Worm (Caenorhabditis elegans): Measurements from ENCODE around the gene dur-1.

dur-1 gene

ce11 chrIV:9928180-9928896, at the start of gene dur-1:
Gene dur-1 (minus strand): TSS chrIV:9928230.
- TF ChIP-seq flt-1 (GFP tag; IDR thresholded peaks at IDR 0.05) (no peak), T22C8.4 (GFP tag; IDR thresholded peaks at IDR 0.05) (no peak), tab-1 (GFP tag; IDR thresholded peaks at IDR 0.05) (no peak), med-1 (GFP tag; optimal IDR thresholded peaks at IDR 0.05; ENCODE audit: insufficient read depth) (no peak), ztf-23 (GFP tag; IDR thresholded peaks at IDR 0.05) (no peak), cog-1 (tag; optimal IDR thresholded peaks at IDR 0.05) (no peak), klf-2 (GFP tag; conservative IDR thresholded peaks at IDR 0.05) (no peak), ref-1 (GFP tag; conservative IDR thresholded peaks at IDR 0.05) (no peak), ztf-29 (GFP tag; IDR thresholded peaks at IDR 0.05) (no peak)

ce11 chrIV:9977602-9978172, 49.7 kb upstream of the dur-1 start, which contains the start of gene dhp-2:
Gene dhp-2 (plus strand): TSS chrIV:9978122.
- no peak for TF ChIP-seq T22C8.4 (GFP tag; IDR thresholded peaks at IDR 0.05)
- TF ChIP-seq klf-2 (GFP tag; conservative IDR thresholded peaks at IDR 0.05), result no peak
- TF ChIP-seq cog-1 (tag; optimal IDR thresholded peaks at IDR 0.05), result no peak
- TF ChIP-seq ref-1 (GFP tag; conservative IDR thresholded peaks at IDR 0.05), result no peak
- no peak for TF ChIP-seq flt-1 (GFP tag; IDR thresholded peaks at IDR 0.05)
- TF ChIP-seq tab-1 (GFP tag; IDR thresholded peaks at IDR 0.05), result no peak
- no peak for TF ChIP-seq ztf-29 (GFP tag; IDR thresholded peaks at IDR 0.05)
- TF ChIP-seq med-1 (GFP tag; optimal IDR thresholded peaks at IDR 0.05; ENCODE audit: insufficient read depth), result no peak
- TF ChIP-seq ztf-23 (GFP tag; IDR thresholded peaks at IDR 0.05), result no peak

- no peak for TF ChIP-seq ref-1 (GFP tag; conservative IDR thresholded peaks at IDR 0.05)
- no peak for TF ChIP-seq ztf-29 (GFP tag; IDR thresholded peaks at IDR 0.05)
- no peak for TF ChIP-seq ztf-23 (GFP tag; IDR thresholded peaks at IDR 0.05)
- no peak for TF ChIP-seq med-1 (GFP tag; optimal IDR thresholded peaks at IDR 0.05; ENCODE audit: insufficient read depth)
- TF ChIP-seq klf-2 (GFP tag; conservative IDR thresholded peaks at IDR 0.05), result no peak
- TF ChIP-seq flt-1 (GFP tag; IDR thresholded peaks at IDR 0.05), result no peak
- no peak for TF ChIP-seq cog-1 (tag; optimal IDR thresholded peaks at IDR 0.05)
- no peak for TF ChIP-seq T22C8.4 (GFP tag; IDR thresholded peaks at IDR 0.05)
- no peak for TF ChIP-seq tab-1 (GFP tag; IDR thresholded peaks at IDR 0.05)
Measured at ce11 chrIV:9976284-9976683, 48.3 kb upstream of the dur-1 start, which contains the start of gene C47E12.14. Gene C47E12.14 (minus strand): TSS chrIV:9976384.

ce11 chrIV:9974392-9974791, 46.4 kb upstream of the dur-1 start, which contains the start of gene C47E12.9:
Gene C47E12.9 (plus strand): TSS chrIV:9974692.
- no peak for TF ChIP-seq ref-1 (GFP tag; conservative IDR thresholded peaks at IDR 0.05)
- TF ChIP-seq klf-2 (GFP tag; conservative IDR thresholded peaks at IDR 0.05), result no peak
- TF ChIP-seq ztf-23 (GFP tag; IDR thresholded peaks at IDR 0.05), result no peak
- no peak for TF ChIP-seq cog-1 (tag; optimal IDR thresholded peaks at IDR 0.05)
- no peak for TF ChIP-seq T22C8.4 (GFP tag; IDR thresholded peaks at IDR 0.05)
- TF ChIP-seq med-1 (GFP tag; optimal IDR thresholded peaks at IDR 0.05; ENCODE audit: insufficient read depth), result no peak
- TF ChIP-seq tab-1 (GFP tag; IDR thresholded peaks at IDR 0.05), result no peak
- no peak for TF ChIP-seq ztf-29 (GFP tag; IDR thresholded peaks at IDR 0.05)

ce11 chrIV:9972629-9973028, 44.6 kb upstream of the dur-1 start, which contains the start of the genes C47E12.12 and C47E12.10:
Gene C47E12.12 (minus strand): TSS chrIV:9972729.
Gene C47E12.10 (plus strand): TSS chrIV:9972800.
- TF ChIP-seq cog-1 (tag; optimal IDR thresholded peaks at IDR 0.05), result no peak
- no peak for TF ChIP-seq flt-1 (GFP tag; IDR thresholded peaks at IDR 0.05)
- no peak for TF ChIP-seq ref-1 (GFP tag; conservative IDR thresholded peaks at IDR 0.05)
- no peak for TF ChIP-seq ztf-23 (GFP tag; IDR thresholded peaks at IDR 0.05)
- no peak for TF ChIP-seq med-1 (GFP tag; optimal IDR thresholded peaks at IDR 0.05; ENCODE audit: insufficient read depth)
- no peak for TF ChIP-seq T22C8.4 (GFP tag; IDR thresholded peaks at IDR 0.05)
- TF ChIP-seq klf-2 (GFP tag; conservative IDR thresholded peaks at IDR 0.05), result no peak
- TF ChIP-seq ztf-29 (GFP tag; IDR thresholded peaks at IDR 0.05), result no peak
- no peak for TF ChIP-seq tab-1 (GFP tag; IDR thresholded peaks at IDR 0.05)

ce11 chrIV:9969081-9969480, 41.1 kb upstream of the dur-1 start, which contains the start of the genes kin-5 and C47E12.11:
Gene kin-5 (minus strand): TSS chrIV:9969181.
Gene C47E12.11 (plus strand): TSS chrIV:9969400.
- no peak for TF ChIP-seq ref-1 (GFP tag; conservative IDR thresholded peaks at IDR 0.05)
- TF ChIP-seq med-1 (GFP tag; optimal IDR thresholded peaks at IDR 0.05; ENCODE audit: insufficient read depth), result no peak
- TF ChIP-seq ztf-23 (GFP tag; IDR thresholded peaks at IDR 0.05), result no peak
- no peak for TF ChIP-seq cog-1 (tag; optimal IDR thresholded peaks at IDR 0.05)
- TF ChIP-seq ztf-29 (GFP tag; IDR thresholded peaks at IDR 0.05), result no peak
- TF ChIP-seq T22C8.4 (GFP tag; IDR thresholded peaks at IDR 0.05), result no peak
- TF ChIP-seq flt-1 (GFP tag; IDR thresholded peaks at IDR 0.05), result no peak
- no peak for TF ChIP-seq klf-2 (GFP tag; conservative IDR thresholded peaks at IDR 0.05)
- no peak for TF ChIP-seq tab-1 (GFP tag; IDR thresholded peaks at IDR 0.05)

- no peak for TF ChIP-seq ztf-23 (GFP tag; IDR thresholded peaks at IDR 0.05)
- TF ChIP-seq flt-1 (GFP tag; IDR thresholded peaks at IDR 0.05), result no peak
- TF ChIP-seq med-1 (GFP tag; optimal IDR thresholded peaks at IDR 0.05; ENCODE audit: insufficient read depth), result no peak
- no peak for TF ChIP-seq tab-1 (GFP tag; IDR thresholded peaks at IDR 0.05)
- no peak for TF ChIP-seq ref-1 (GFP tag; conservative IDR thresholded peaks at IDR 0.05)
- TF ChIP-seq ztf-29 (GFP tag; IDR thresholded peaks at IDR 0.05), result no peak
- TF ChIP-seq cog-1 (tag; optimal IDR thresholded peaks at IDR 0.05), result no peak
- no peak for TF ChIP-seq T22C8.4 (GFP tag; IDR thresholded peaks at IDR 0.05)
- no peak for TF ChIP-seq klf-2 (GFP tag; conservative IDR thresholded peaks at IDR 0.05)
Measured at ce11 chrIV:9963945-9964344, 35.9 kb upstream of the dur-1 start, which contains the start of gene T13H10.2. Gene T13H10.2 (plus strand): TSS chrIV:9964245.

ce11 chrIV:9953333-9953732, 25.3 kb upstream of the dur-1 start, which contains the start of gene gon-1:
Gene gon-1 (minus strand): TSS chrIV:9953433.
- TF ChIP-seq ztf-23 (GFP tag; IDR thresholded peaks at IDR 0.05), result no peak
- no peak for TF ChIP-seq flt-1 (GFP tag; IDR thresholded peaks at IDR 0.05)
- TF ChIP-seq tab-1 (GFP tag; IDR thresholded peaks at IDR 0.05), result no peak
- TF ChIP-seq T22C8.4 (GFP tag; IDR thresholded peaks at IDR 0.05), result no peak
- TF ChIP-seq ztf-29 (GFP tag; IDR thresholded peaks at IDR 0.05), result no peak
- no peak for TF ChIP-seq klf-2 (GFP tag; conservative IDR thresholded peaks at IDR 0.05)
- no peak for TF ChIP-seq med-1 (GFP tag; optimal IDR thresholded peaks at IDR 0.05; ENCODE audit: insufficient read depth)
- no peak for TF ChIP-seq ref-1 (GFP tag; conservative IDR thresholded peaks at IDR 0.05)
- TF ChIP-seq cog-1 (tag; optimal IDR thresholded peaks at IDR 0.05), result no peak

- TF ChIP-seq med-1 (GFP tag; optimal IDR thresholded peaks at IDR 0.05; ENCODE audit: insufficient read depth) (no peak), cog-1 (tag; optimal IDR thresholded peaks at IDR 0.05) (no peak), ref-1 (GFP tag; conservative IDR thresholded peaks at IDR 0.05) (no peak), ztf-29 (GFP tag; IDR thresholded peaks at IDR 0.05) (no peak), ztf-23 (GFP tag; IDR thresholded peaks at IDR 0.05) (no peak), flt-1 (GFP tag; IDR thresholded peaks at IDR 0.05) (no peak), klf-2 (GFP tag; conservative IDR thresholded peaks at IDR 0.05) (no peak), tab-1 (GFP tag; IDR thresholded peaks at IDR 0.05) (no peak), T22C8.4 (GFP tag; IDR thresholded peaks at IDR 0.05) (no peak)
Measured at ce11 chrIV:9948035-9948434, 20.0 kb upstream of the dur-1 start.

Measured in whole organism, midembryonic.